Worm (Caenorhabditis elegans): ENCODE results near the gene K08D9.2.

ce11 chrV:3247515-3247914 is 20.0 kb downstream of the K08D9.2 start, which contains the start of gene srj-8:
- TF ChIP-seq xnd-1 (tag; optimal IDR thresholded peaks at IDR 0.05): no peak
- TF ChIP-seq lin-54 (GFP tag; optimal IDR thresholded peaks at IDR 0.05): no peak
- no peak for TF ChIP-seq Y67H2A.10 (GFP tag; conservative IDR thresholded peaks at IDR 0.05)
- no peak for TF ChIP-seq snpc-4 (GFP tag; optimal IDR thresholded peaks at IDR 0.05)
- TF ChIP-seq snpc-4 (tag; optimal IDR thresholded peaks at IDR 0.05): no peak
- no peak for TF ChIP-seq aptf-3 (GFP tag; IDR thresholded peaks at IDR 0.05)
- no peak for TF ChIP-seq nhr-90 (tag; optimal IDR thresholded peaks at IDR 0.05)
- no peak for TF ChIP-seq ets-4 (GFP tag; optimal IDR thresholded peaks at IDR 0.05)

Measured in whole organism, young adult.